Worm (Caenorhabditis elegans) whole organism, midembryonic: ENCODE data around the gene srh-47.

ENCODE experiments used
- T22C8.4 ChIP-seq: fragments of 200-800 bp; sonication (Bioruptor generic); IDR thresholded peaks from 2 replicates; pipeline ENCODE4 v1.3.6; 2022; ENCODE audit warnings: missing genetic modification characterization, missing compliant biosample characterization
- tab-1 ChIP-seq: fragments of 200-800 bp; sonication (Bioruptor generic); IDR thresholded peaks from 2 replicates; pipeline ENCODE4 v1.3.6; 2022; ENCODE audit warnings: missing genetic modification characterization, missing compliant biosample characterization

DNA sequence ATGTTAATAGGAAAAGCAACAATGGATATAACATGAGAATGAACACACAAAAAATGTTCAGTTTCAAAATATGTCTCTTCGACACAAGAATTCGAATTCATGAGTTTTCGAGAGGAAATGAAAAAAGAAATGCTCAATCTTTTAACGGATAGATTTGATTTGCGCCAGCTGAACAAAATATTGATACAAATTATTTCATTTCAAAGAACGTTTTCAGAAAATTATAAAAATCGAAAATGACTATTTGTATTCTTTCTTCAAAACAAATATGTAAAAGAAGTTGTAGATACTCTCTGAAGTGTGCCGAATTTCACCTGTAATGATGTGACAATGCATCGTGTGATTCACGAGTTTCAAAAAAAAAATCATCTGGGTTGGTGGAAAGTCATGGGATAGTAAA, at the start of gene srh-47:
- no peak for TF ChIP-seq T22C8.4 (GFP tag; lab: Robert Waterston, UW)
- TF ChIP-seq tab-1 (GFP tag; lab: Robert Waterston, UW) = no peak
